Fruit fly (Drosophila melanogaster): ENCODE measurements around the gene CG8673.

DNA sequence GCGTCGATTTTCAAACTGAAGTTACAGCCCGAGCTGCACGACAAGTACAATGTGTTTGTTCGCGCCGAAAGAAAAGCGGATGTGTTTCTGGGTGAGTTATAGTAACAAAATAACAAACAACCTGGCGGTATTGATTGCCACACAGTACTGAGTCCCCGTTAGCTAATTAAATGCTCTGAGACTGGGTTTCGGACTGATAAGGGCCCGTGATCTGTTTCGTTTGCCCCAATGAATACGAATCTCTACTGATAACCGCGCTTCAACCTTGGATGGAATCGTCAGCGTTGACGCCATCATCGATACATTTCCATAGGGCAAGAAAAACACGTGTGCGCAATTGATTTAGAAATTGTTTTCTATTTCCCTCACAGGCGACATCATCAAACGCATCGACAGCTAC is 33.0 kb downstream of the CG8673 start:
- TF ChIP-seq h (optimal IDR thresholded peaks at IDR 0.05) (no peak), Myc (optimal IDR thresholded peaks at IDR 0.05) (no peak), psq (optimal IDR thresholded peaks at IDR 0.05) (no peak), ttk (optimal IDR thresholded peaks at IDR 0.05) (no peak), Sin3A (optimal IDR thresholded peaks at IDR 0.05) (no peak), insv (optimal IDR thresholded peaks at IDR 0.05) (no peak)
